Worm (Caenorhabditis elegans) whole organism, young adult: ENCODE data around the gene Y57A10C.8.

ENCODE experiments used
- B0019.2 ChIP-seq: fragments of 200-800 bp; sonication (Bioruptor generic); conservative IDR thresholded peaks from 2 replicates; pipeline ENCODE4 v1.3.6; 2022; ENCODE audit warnings: missing genetic modification reagents, missing genetic modification characterization, missing compliant biosample characterization
- B0261.1 ChIP-seq: sonication (generic microtip); optimal IDR thresholded peaks from 2 replicates; lab custom pipeline; 2016; ENCODE audit warnings: mild to moderate bottlenecking, missing genetic modification characterization, moderate library complexity, missing compliant biosample characterization
- D2030.7 ChIP-seq: fragments of 200-800 bp; sonication (Bioruptor generic); IDR thresholded peaks from 2 replicates; pipeline ENCODE4 v1.3.6; 2022; ENCODE audit warnings: missing genetic modification reagents, missing genetic modification characterization, missing compliant biosample characterization
- F22D6.2 ChIP-seq: sonication (generic microtip); optimal IDR thresholded peaks from 2 replicates; lab custom pipeline; 2016; ENCODE audit warnings: mild to moderate bottlenecking, missing genetic modification characterization, missing compliant biosample characterization
- F55B11.4 ChIP-seq: sonication (generic microtip); optimal IDR thresholded peaks from 2 replicates; lab custom pipeline; 2016; ENCODE audit warnings: missing compliant biosample characterization, missing genetic modification characterization, borderline replicate concordance; ENCODE audit not compliant: insufficient read depth
- K12H6.12 ChIP-seq: fragments of 200-800 bp; sonication (Bioruptor generic); optimal IDR thresholded peaks from 2 replicates; lab custom pipeline; 2018; ENCODE audit warnings: mild to moderate bottlenecking, missing genetic modification characterization, missing compliant biosample characterization
- Y53F4B.3 ChIP-seq: fragments of 200-800 bp; sonication (Bioruptor generic); IDR thresholded peaks from 2 replicates; pipeline ENCODE4 v1.3.6; 2022; ENCODE audit warnings: missing genetic modification reagents, missing genetic modification characterization, missing compliant biosample characterization
- Y79H2A.3 ChIP-seq: fragments of 200-800 bp; sonication (Bioruptor generic); conservative IDR thresholded peaks from 2 replicates; pipeline ENCODE4 v1.3.6; 2022; ENCODE audit warnings: missing genetic modification reagents, missing genetic modification characterization, missing compliant biosample characterization
- akir-1 ChIP-seq: fragments of 200-800 bp; sonication (Bioruptor generic); optimal IDR thresholded peaks from 2 replicates; lab custom pipeline; 2018; ENCODE audit warnings: mild to moderate bottlenecking, missing genetic modification characterization, moderate library complexity, missing compliant biosample characterization
- aptf-2 ChIP-seq: fragments of 200-800 bp; sonication (Bioruptor generic); conservative IDR thresholded peaks from 2 replicates; pipeline ENCODE4 v1.3.6; 2022; ENCODE audit warnings: missing genetic modification reagents, missing genetic modification characterization, missing compliant biosample characterization
- aptf-3 ChIP-seq: fragments of 200-800 bp; sonication (Bioruptor generic); IDR thresholded peaks from 2 replicates; pipeline ENCODE4 v1.3.6; 2022; ENCODE audit warnings: missing genetic modification characterization, missing compliant biosample characterization
- atf-7 ChIP-seq: sonication (generic microtip); optimal IDR thresholded peaks from 2 replicates; lab custom pipeline; 2017; ENCODE audit warnings: mild to moderate bottlenecking, missing genetic modification characterization, missing compliant biosample characterization
- athp-1 ChIP-seq: sonication (generic microtip); optimal IDR thresholded peaks from 2 replicates; lab custom pipeline; 2017; ENCODE audit warnings: mild to moderate bottlenecking, missing genetic modification characterization, missing compliant biosample characterization
- attf-3 ChIP-seq: fragments of 200-800 bp; sonication (Bioruptor generic); conservative IDR thresholded peaks from 2 replicates; pipeline ENCODE4 v1.3.6; 2022; ENCODE audit warnings: missing genetic modification reagents, missing genetic modification characterization, missing compliant biosample characterization
- attf-5 ChIP-seq: fragments of 200-800 bp; sonication (Bioruptor generic); optimal IDR thresholded peaks from 2 replicates; lab custom pipeline; 2018; ENCODE audit warnings: mild to moderate bottlenecking, missing genetic modification characterization, missing compliant biosample characterization
- attf-6 ChIP-seq: fragments of 200-800 bp; sonication (Bioruptor generic); IDR thresholded peaks from 2 replicates; pipeline ENCODE4 v1.3.6; 2022; ENCODE audit warnings: missing genetic modification reagents, missing genetic modification characterization, missing compliant biosample characterization
- ccch-3 ChIP-seq: fragments of 200-800 bp; sonication (Bioruptor generic); optimal IDR thresholded peaks from 2 replicates; lab custom pipeline; 2018; ENCODE audit warnings: mild to moderate bottlenecking, missing genetic modification characterization, missing compliant biosample characterization
- cebp-2 ChIP-seq: fragments of 200-800 bp; sonication (Bioruptor generic); IDR thresholded peaks from 2 replicates; pipeline ENCODE4 v1.3.6; 2022; ENCODE audit warnings: missing genetic modification characterization, missing compliant biosample characterization
- ceh-58 ChIP-seq: fragments of 200-800 bp; sonication (Bioruptor generic); IDR thresholded peaks from 2 replicates; pipeline ENCODE4 v1.3.6; 2022; ENCODE audit warnings: missing genetic modification characterization, missing compliant biosample characterization
- ceh-79 ChIP-seq: sonication (generic microtip); optimal IDR thresholded peaks from 2 replicates; lab custom pipeline; 2017; ENCODE audit warnings: mild to moderate bottlenecking, missing genetic modification characterization, missing compliant biosample characterization
- dox-1 ChIP-seq: fragments of 200-800 bp; sonication (Bioruptor generic); IDR thresholded peaks from 2 replicates; pipeline ENCODE4 v1.3.6; 2022; ENCODE audit warnings: missing genetic modification reagents, missing genetic modification characterization, missing compliant biosample characterization
- dpl-1 ChIP-seq: fragments of 150-350 bp; optimal IDR thresholded peaks from 2 replicates; lab custom pipeline; 2014; ENCODE audit warnings: missing biosample characterization, missing genetic modification reagents, missing genetic modification characterization
- egrh-3 ChIP-seq: fragments of 200-800 bp; sonication (Bioruptor generic); IDR thresholded peaks from 2 replicates; pipeline ENCODE4 v1.3.6; 2022; ENCODE audit warnings: missing genetic modification reagents, missing genetic modification characterization, missing compliant biosample characterization
- ekl-4 ChIP-seq: fragments of 200-800 bp; sonication (Bioruptor generic); IDR thresholded peaks from 2 replicates; pipeline ENCODE4 v1.3.6; 2022; ENCODE audit warnings: missing genetic modification reagents, missing genetic modification characterization, missing compliant biosample characterization
- hlh-12 ChIP-seq: sonication (generic microtip); optimal IDR thresholded peaks from 2 replicates; lab custom pipeline; 2016; ENCODE audit warnings: missing genetic modification characterization, missing compliant biosample characterization
- hmg-1.2 ChIP-seq: fragments of 200-800 bp; sonication (Bioruptor generic); IDR thresholded peaks from 2 replicates; pipeline ENCODE4 v1.3.6; 2022; ENCODE audit warnings: missing genetic modification reagents, missing genetic modification characterization, missing compliant biosample characterization
- let-607 ChIP-seq, 2 experiments: fragments of 200-800 bp in 1 of 2; sonication (Bioruptor generic) in 1 of 2; sonication (generic microtip) in 1 of 2; optimal IDR thresholded peaks; 2 replicates each; lab custom pipeline; 2016 to 2018; ENCODE audit warnings: mild to moderate bottlenecking in 2 of 2, missing compliant biosample characterization in 2 of 2, missing genetic modification characterization in 2 of 2, moderate library complexity in 2 of 2, missing genotype in 1 of 2
- lin-35 ChIP-seq, 3 experiments: fragments of 150-350 bp in 2 of 3; sonication (generic microtip) in 1 of 3; optimal IDR thresholded peaks; 2 replicates each; lab custom pipeline; 2014 to 2018; ENCODE audit warnings: missing biosample characterization in 3 of 3, missing genetic modification characterization in 3 of 3, missing genetic modification reagents in 3 of 3
- lin-54 ChIP-seq: fragments of 200-800 bp; sonication (Bioruptor generic); optimal IDR thresholded peaks from 2 replicates; lab custom pipeline; 2018; ENCODE audit warnings: mild to moderate bottlenecking, missing genetic modification characterization, missing compliant biosample characterization
- madf-6 ChIP-seq: fragments of 200-800 bp; sonication (Bioruptor generic); IDR thresholded peaks from 2 replicates; pipeline ENCODE4 v1.3.6; 2022; ENCODE audit warnings: missing genetic modification reagents, missing genetic modification characterization, missing compliant biosample characterization
- nhr-120 ChIP-seq: fragments of 200-800 bp; sonication (Bioruptor generic); IDR thresholded peaks from 2 replicates; pipeline ENCODE4 v1.3.6; 2022; ENCODE audit warnings: missing genetic modification characterization, missing compliant biosample characterization
- nhr-179 ChIP-seq: sonication (generic microtip); optimal IDR thresholded peaks from 2 replicates; lab custom pipeline; 2016; ENCODE audit warnings: mild to moderate bottlenecking, missing genetic modification characterization, missing compliant biosample characterization
- nhr-27 ChIP-seq: fragments of 200-800 bp; sonication (Bioruptor generic); optimal IDR thresholded peaks from 2 replicates; lab custom pipeline; 2018; ENCODE audit warnings: mild to moderate bottlenecking, missing genetic modification characterization, moderate library complexity, missing compliant biosample characterization
- pbrm-1 ChIP-seq: fragments of 200-800 bp; sonication (Bioruptor generic); IDR thresholded peaks from 2 replicates; pipeline ENCODE4 v1.3.6; 2022; ENCODE audit warnings: missing genetic modification reagents, missing genetic modification characterization, missing compliant biosample characterization
- rcor-1 ChIP-seq: fragments of 200-800 bp; sonication (Bioruptor generic); IDR thresholded peaks from 2 replicates; pipeline ENCODE4 v1.3.6; 2022; ENCODE audit warnings: missing genetic modification reagents, missing genetic modification characterization, missing compliant biosample characterization
- repo-1 ChIP-seq: sonication (generic microtip); optimal IDR thresholded peaks from 2 replicates; lab custom pipeline; 2017; ENCODE audit warnings: mild to moderate bottlenecking, missing genetic modification characterization, missing compliant biosample characterization
- sdz-38 ChIP-seq: sonication (generic microtip); optimal IDR thresholded peaks from 2 replicates; lab custom pipeline; 2016; ENCODE audit warnings: missing genotype, missing genetic modification characterization, missing compliant biosample characterization
- snpc-3.4 ChIP-seq: sonication (generic microtip); optimal IDR thresholded peaks from 2 replicates; lab custom pipeline; 2017; ENCODE audit warnings: missing genetic modification characterization, mild to moderate bottlenecking, missing compliant biosample characterization, antibody characterized with exemption, moderate library complexity, missing genotype, missing genetic modification reagents
- snpc-4 ChIP-seq, 5 experiments: fragments of 150-350 bp in 1 of 5; sonication (generic microtip) in 4 of 5; optimal IDR thresholded peaks; 2 replicates each; lab custom pipeline; 2014 to 2018; ENCODE audit warnings: missing genetic modification characterization in 5 of 5, missing biosample characterization in 3 of 5, antibody characterized with exemption in 2 of 5, mild to moderate bottlenecking in 2 of 5, missing compliant biosample characterization in 2 of 5, missing genotype in 2 of 5, moderate library complexity in 2 of 5, missing genetic modification reagents in 1 of 5
- tbp1 ChIP-seq: fragments of 200-800 bp; sonication (Bioruptor generic); optimal IDR thresholded peaks from 2 replicates; lab custom pipeline; 2018; ENCODE audit warnings: mild to moderate bottlenecking, missing genetic modification characterization, missing compliant biosample characterization
- unc-130 ChIP-seq: sonication (generic microtip); optimal IDR thresholded peaks from 2 replicates; lab custom pipeline; 2016; ENCODE audit warnings: missing genetic modification reagents, missing genetic modification characterization, missing compliant biosample characterization
- unc-62 ChIP-seq: fragments of 150-350 bp; optimal IDR thresholded peaks from 2 replicates; lab custom pipeline; 2014; ENCODE audit warnings: missing biosample characterization, missing genetic modification reagents, missing genetic modification characterization
- zfh-2 ChIP-seq: fragments of 200-800 bp; sonication (Bioruptor generic); conservative IDR thresholded peaks from 2 replicates; pipeline ENCODE4 v1.3.6; 2022; ENCODE audit warnings: missing genetic modification reagents, missing genetic modification characterization, missing compliant biosample characterization
- zim-3 ChIP-seq: sonication (generic microtip); optimal IDR thresholded peaks from 2 replicates; lab custom pipeline; 2017; ENCODE audit warnings: mild to moderate bottlenecking, missing genetic modification characterization, moderate library complexity, missing compliant biosample characterization
- ztf-18 ChIP-seq: sonication (generic microtip); optimal IDR thresholded peaks from 2 replicates; lab custom pipeline; 2016; ENCODE audit warnings: missing genotype, mild to moderate bottlenecking, missing genetic modification characterization, missing compliant biosample characterization
- ztf-3 ChIP-seq: fragments of 200-800 bp; sonication (Bioruptor generic); optimal IDR thresholded peaks from 2 replicates; lab custom pipeline; 2018; ENCODE audit warnings: mild to moderate bottlenecking, missing genetic modification characterization, missing compliant biosample characterization

Y57A10C.8 gene

ce11 chrII:12382625-12383562 lies 46.7 kb downstream of the Y57A10C.8 start, which contains the start of gene btb-14:
Gene btb-14 (plus strand): TSS chrII:12383463.
- TF ChIP-seq Y79H2A.3 (no peak), tbp1 (GFP tag; lab: Kevin White, UChicago) (no peak), athp-1 (tag; lab: Kevin White, UChicago) (no peak), F55B11.4 (tag; lab: Kevin White, UChicago) (no peak), dox-1 (GFP tag; lab: Robert Waterston, UW) (no peak), attf-6 (GFP tag; lab: Robert Waterston, UW) (no peak), zfh-2 (GFP tag; lab: Robert Waterston, UW) (peak; percentile 75), snpc-4 (GFP tag; optimal IDR thresholded peaks at IDR 0.05; lab: Kevin White, UChicago) (peak; percentile 41), snpc-4 (tag; optimal IDR thresholded peaks at IDR 0.05; lab: Kevin White, UChicago) (peak in 3 of 4 experiments; percentile 51 to 71 (median 61)), sdz-38 (no peak), aptf-3 (no peak), nhr-179 (no peak), dpl-1 (GFP tag; lab: Kevin White, UChicago) (no peak), ztf-3 (no peak), Y53F4B.3 (no peak), atf-7 (tag; lab: Kevin White, UChicago) (no peak), B0019.2 (GFP tag; lab: Robert Waterston, UW) (no peak), hmg-1.2 (GFP tag; lab: Robert Waterston, UW) (peak; percentile 84), unc-62 (no peak), F22D6.2 (no peak), aptf-2 (no peak), lin-54 (no peak), akir-1 (GFP tag; lab: Kevin White, UChicago) (no peak), repo-1 (tag; lab: Kevin White, UChicago) (no peak), cebp-2 (no peak), pbrm-1 (GFP tag; lab: Robert Waterston, UW) (no peak), nhr-27 (tag; lab: Kevin White, UChicago) (no peak), ekl-4 (no peak), attf-3 (GFP tag; lab: Robert Waterston, UW) (no peak), zim-3 (no peak), ztf-18 (tag; lab: Kevin White, UChicago) (no peak), D2030.7 (GFP tag; lab: Robert Waterston, UW) (no peak), snpc-3.4 (tag; lab: Kevin White, UChicago) (no peak), K12H6.12 (tag; lab: Kevin White, UChicago) (peak; percentile 26)
- TF ChIP-seq, all 124 proteins: peak for 4

- TF ChIP-seq pbrm-1 (GFP tag; lab: Robert Waterston, UW): no peak
- no peak for TF ChIP-seq lin-35 (GFP tag; optimal IDR thresholded peaks at IDR 0.05; lab: Kevin White, UChicago)
- TF ChIP-seq rcor-1 (GFP tag; lab: Robert Waterston, UW): no peak
- TF ChIP-seq nhr-120 (GFP tag; lab: Robert Waterston, UW): no peak
- no peak for TF ChIP-seq let-607 (tag; optimal IDR thresholded peaks at IDR 0.05; lab: Kevin White, UChicago)
- no peak for TF ChIP-seq egrh-3 (GFP tag; lab: Robert Waterston, UW)
- no peak for TF ChIP-seq B0261.1 (tag; lab: Kevin White, UChicago)
- TF ChIP-seq hlh-12 (tag; lab: Kevin White, UChicago): no peak
- no peak for TF ChIP-seq ceh-58 (GFP tag; lab: Robert Waterston, UW)
- TF ChIP-seq ccch-3: no peak
- no peak for TF ChIP-seq ceh-79 (tag; lab: Kevin White, UChicago)
- no peak for TF ChIP-seq attf-3 (GFP tag; lab: Robert Waterston, UW)
- no peak for TF ChIP-seq madf-6 (GFP tag; lab: Robert Waterston, UW)
- no peak for TF ChIP-seq attf-5
- TF ChIP-seq unc-130 (GFP tag; lab: Kevin White, UChicago): no peak
Measured at ce11 chrII:12380888-12381287, 48.8 kb downstream of the Y57A10C.8 start.
